Worm (Caenorhabditis elegans): ENCODE results near the gene col-77.

The col-77 gene

ce11 chrII:8392215-8392614 is 33.0 kb upstream of the col-77 start:
- no peak for TF ChIP-seq lin-13 (GFP tag; optimal IDR thresholded peaks at IDR 0.05)
- TF ChIP-seq spr-1 (tag; optimal IDR thresholded peaks at IDR 0.05), result no peak
- no peak for TF ChIP-seq lin-39 (tag; optimal IDR thresholded peaks at IDR 0.05)
- TF ChIP-seq dve-1 (tag; optimal IDR thresholded peaks at IDR 0.05; ENCODE audit: insufficient read depth), result peak; percentile 3
- peak; percentile 1 for TF ChIP-seq hlh-11 (tag; optimal IDR thresholded peaks at IDR 0.05)
- TF ChIP-seq ceh-32 (tag; optimal IDR thresholded peaks at IDR 0.05; ENCODE audit: poor library complexity), result no peak
- no peak for TF ChIP-seq snpc-1.2 (GFP tag; IDR thresholded peaks at IDR 0.05)
- TF ChIP-seq lin-1 (GFP tag; IDR thresholded peaks at IDR 0.05), result no peak
- no peak for TF ChIP-seq ctbp-1 (GFP tag; IDR thresholded peaks at IDR 0.05)
- TF ChIP-seq pqm-1 (tag; optimal IDR thresholded peaks at IDR 0.05), result peak; percentile 62
- no peak for TF ChIP-seq egl-43 (GFP tag; IDR thresholded peaks at IDR 0.05)
- peak; percentile 11 for TF ChIP-seq nhr-77 (tag; optimal IDR thresholded peaks at IDR 0.05)
- TF ChIP-seq F49E8.2 (tag; optimal IDR thresholded peaks at IDR 0.05; ENCODE audit: borderline replicate concordance), result no peak
- TF ChIP-seq dmd-6 (GFP tag; IDR thresholded peaks at IDR 0.05), result peak; percentile 27; the same call in 1 of the 2 replicates
- no peak for TF ChIP-seq nhr-111 (GFP tag; optimal IDR thresholded peaks at IDR 0.05)
- no peak for TF ChIP-seq dmd-8 (GFP tag; IDR thresholded peaks at IDR 0.05)
- no peak for TF ChIP-seq pha-4 (GFP tag; IDR thresholded peaks at IDR 0.05)
- TF ChIP-seq pha-4 (tag; optimal IDR thresholded peaks at IDR 0.05), result no peak
- TF ChIP-seq sdz-12 (GFP tag; optimal IDR thresholded peaks at IDR 0.05), result no peak
- TF ChIP-seq hmg-1.1 (GFP tag; IDR thresholded peaks at IDR 0.05), result no peak
- TF ChIP-seq daf-16 (GFP tag; optimal IDR thresholded peaks at IDR 0.05), result no peak
- peak; percentile 37 for TF ChIP-seq daf-16 (tag; optimal IDR thresholded peaks at IDR 0.05)
- no peak for TF ChIP-seq vab-7 (GFP tag; IDR thresholded peaks at IDR 0.05)
- TF ChIP-seq ceh-20 (GFP tag; IDR thresholded peaks at IDR 0.05), result no peak
- no peak for TF ChIP-seq aly-2 (tag; optimal IDR thresholded peaks at IDR 0.05)
- no peak for TF ChIP-seq ztf-11 (tag; optimal IDR thresholded peaks at IDR 0.05)
- no peak for TF ChIP-seq lsy-2 (tag; optimal IDR thresholded peaks at IDR 0.05)
- TF ChIP-seq Y5F2A.4 (GFP tag; optimal IDR thresholded peaks at IDR 0.05), result no peak
- TF ChIP-seq nhr-41 (GFP tag; IDR thresholded peaks at IDR 0.05), result no peak
- TF ChIP-seq skn-1 (tag; optimal IDR thresholded peaks at IDR 0.05), result no peak
- no peak for TF ChIP-seq madf-5 (GFP tag; IDR thresholded peaks at IDR 0.05)
- peak; percentile 77 for TF ChIP-seq nhr-28 (tag; optimal IDR thresholded peaks at IDR 0.05)
- TF ChIP-seq egl-27 (tag; optimal IDR thresholded peaks at IDR 0.05), result no peak

ce11 chrII:8390751-8391150 is 31.6 kb upstream of the col-77 start, which contains the start of gene F49E12.10:
Gene F49E12.10, plus strand, starts transcription at chrII:8391051.
- TF ChIP-seq ceh-82 (tag; optimal IDR thresholded peaks at IDR 0.05), result no peak
- peak; percentile 38; the same call in 1 of the 2 replicates for TF ChIP-seq dmd-6 (GFP tag; IDR thresholded peaks at IDR 0.05)
- TF ChIP-seq ctbp-1 (GFP tag; IDR thresholded peaks at IDR 0.05), result no peak
- no peak for TF ChIP-seq mep-1 (tag; optimal IDR thresholded peaks at IDR 0.05)
- peak; percentile 25 for TF ChIP-seq pqm-1 (tag; optimal IDR thresholded peaks at IDR 0.05)
- peak; percentile 8 for TF ChIP-seq nhr-28 (tag; optimal IDR thresholded peaks at IDR 0.05)

ce11 chrII:8388001-8388513 is 28.9 kb upstream of the col-77 start, which contains the start of gene drd-1:
Gene drd-1, plus strand, starts transcription at chrII:8388051.
- TF ChIP-seq fos-1 (tag; optimal IDR thresholded peaks at IDR 0.05) (peak; percentile 37), lin-1 (GFP tag; IDR thresholded peaks at IDR 0.05) (peak; percentile 60; the same call in 1 of the 2 replicates), nhr-28 (tag; optimal IDR thresholded peaks at IDR 0.05) (peak; percentile 92), mdl-1 (tag; optimal IDR thresholded peaks at IDR 0.05) (no peak), mdt-29 (GFP tag; IDR thresholded peaks at IDR 0.05) (no peak), nhr-41 (GFP tag; IDR thresholded peaks at IDR 0.05) (peak; percentile 42; the same call in 1 of the 2 replicates), pqm-1 (tag; optimal IDR thresholded peaks at IDR 0.05) (peak; percentile 99), unc-62 (GFP tag; optimal IDR thresholded peaks at IDR 0.05 in 1 of 2) (peak in 1 of 2 experiments; percentile 84), unc-62 (tag; optimal IDR thresholded peaks at IDR 0.05) (no peak), zag-1 (tag; optimal IDR thresholded peaks at IDR 0.05) (no peak), lin-15B (tag; optimal IDR thresholded peaks at IDR 0.05) (no peak), tra-1 (GFP tag; IDR thresholded peaks at IDR 0.05) (0 out of 2 replicates have a peak, but pooled peaks have one; percentile 16), nhr-77 (tag; optimal IDR thresholded peaks at IDR 0.05) (peak; percentile 72), dmd-8 (GFP tag; IDR thresholded peaks at IDR 0.05) (no peak), nhr-102 (tag; optimal IDR thresholded peaks at IDR 0.05) (peak; percentile 33), daf-16 (GFP tag; optimal IDR thresholded peaks at IDR 0.05) (no peak), daf-16 (tag; optimal IDR thresholded peaks at IDR 0.05) (peak; percentile 61), jun-1 (tag; optimal IDR thresholded peaks at IDR 0.05) (peak; percentile 37), lin-39 (tag; optimal IDR thresholded peaks at IDR 0.05) (no peak), lim-7 (GFP tag; IDR thresholded peaks at IDR 0.05) (no peak), hlh-11 (tag; optimal IDR thresholded peaks at IDR 0.05) (peak; percentile 84), dve-1 (tag; optimal IDR thresholded peaks at IDR 0.05; ENCODE audit: insufficient read depth) (peak; percentile 71), nhr-237 (tag; optimal IDR thresholded peaks at IDR 0.05) (no peak), nhr-48 (tag; optimal IDR thresholded peaks at IDR 0.05) (peak; percentile 56)

Data from whole organism, L4 larva.